Worm (Caenorhabditis elegans) whole organism, young adult: Measurements from ENCODE around the gene hsp-3.
A peak's percentile ranks its signal among the peaks of the same experiment; 100 is the strongest.

Experiments
- D2030.7 ChIP-seq: fragments of 200-800 bp; sonication (Bioruptor generic); IDR thresholded peaks from 2 replicates; pipeline ENCODE4 v1.3.6; 2022; ENCODE audit warnings: missing genetic modification reagents, missing genetic modification characterization, missing compliant biosample characterization
- F33H1.4 ChIP-seq: fragments of 200-800 bp; sonication (Bioruptor generic); IDR thresholded peaks from 2 replicates; pipeline ENCODE4 v1.3.6; 2022; ENCODE audit warnings: missing genetic modification reagents, missing genetic modification characterization, missing compliant biosample characterization
- F55B11.4 ChIP-seq: sonication (generic microtip); optimal IDR thresholded peaks from 2 replicates; lab custom pipeline; 2016; ENCODE audit warnings: missing compliant biosample characterization, missing genetic modification characterization, borderline replicate concordance; ENCODE audit not compliant: insufficient read depth
- F57A8.1 ChIP-seq: fragments of 200-800 bp; sonication (Bioruptor generic); optimal IDR thresholded peaks from 2 replicates; lab custom pipeline; 2018; ENCODE audit warnings: mild to moderate bottlenecking, missing genetic modification characterization, moderate library complexity, missing compliant biosample characterization
- K11D2.4 ChIP-seq: fragments of 200-800 bp; sonication (Bioruptor generic); IDR thresholded peaks from 2 replicates; pipeline ENCODE4 v1.3.6; 2022; ENCODE audit warnings: missing genetic modification reagents, missing genetic modification characterization, missing compliant biosample characterization
- K12H6.12 ChIP-seq: fragments of 200-800 bp; sonication (Bioruptor generic); optimal IDR thresholded peaks from 2 replicates; lab custom pipeline; 2018; ENCODE audit warnings: mild to moderate bottlenecking, missing genetic modification characterization, missing compliant biosample characterization
- Y53G8AR.9 ChIP-seq: fragments of 200-800 bp; sonication (Bioruptor generic); conservative IDR thresholded peaks from 2 replicates; pipeline ENCODE4 v1.3.6; 2022; ENCODE audit warnings: missing genetic modification reagents, missing genetic modification characterization, missing compliant biosample characterization
- Y56A3A.18 ChIP-seq: fragments of 200-800 bp; sonication (Bioruptor generic); IDR thresholded peaks from 2 replicates; pipeline ENCODE4 v1.3.6; 2022; ENCODE audit warnings: missing genetic modification reagents, missing genetic modification characterization, missing compliant biosample characterization
- Y67H2A.10 ChIP-seq: fragments of 200-800 bp; sonication (Bioruptor generic); conservative IDR thresholded peaks from 2 replicates; pipeline ENCODE4 v1.3.6; 2022; ENCODE audit warnings: missing genetic modification reagents, missing genetic modification characterization, missing compliant biosample characterization
- Y95B8A.8 ChIP-seq: fragments of 200-800 bp; sonication (Bioruptor generic); IDR thresholded peaks from 2 replicates; pipeline ENCODE4 v1.3.6; 2022; ENCODE audit warnings: missing genetic modification reagents, missing genetic modification characterization, missing compliant biosample characterization
- akir-1 ChIP-seq: fragments of 200-800 bp; sonication (Bioruptor generic); optimal IDR thresholded peaks from 2 replicates; lab custom pipeline; 2018; ENCODE audit warnings: mild to moderate bottlenecking, missing genetic modification characterization, moderate library complexity, missing compliant biosample characterization
- aptf-2 ChIP-seq: fragments of 200-800 bp; sonication (Bioruptor generic); conservative IDR thresholded peaks from 2 replicates; pipeline ENCODE4 v1.3.6; 2022; ENCODE audit warnings: missing genetic modification reagents, missing genetic modification characterization, missing compliant biosample characterization
- atf-7 ChIP-seq: sonication (generic microtip); optimal IDR thresholded peaks from 2 replicates; lab custom pipeline; 2017; ENCODE audit warnings: mild to moderate bottlenecking, missing genetic modification characterization, missing compliant biosample characterization
- cebp-1 ChIP-seq, 2 experiments: fragments of 200-800 bp in 1 of 2; sonication (Bioruptor generic) in 1 of 2; sonication (generic microtip) in 1 of 2; IDR thresholded peaks in 1 of 2; optimal IDR thresholded peaks in 1 of 2; 2 replicates each; pipeline versions ENCODE4 v1.3.6 to Lab custom; 2017 to 2022; ENCODE audit warnings: missing compliant biosample characterization in 2 of 2, missing genetic modification characterization in 2 of 2, mild to moderate bottlenecking in 1 of 2, missing genetic modification reagents in 1 of 2, moderate library complexity in 1 of 2
- ceh-58 ChIP-seq: fragments of 200-800 bp; sonication (Bioruptor generic); IDR thresholded peaks from 2 replicates; pipeline ENCODE4 v1.3.6; 2022; ENCODE audit warnings: missing genetic modification characterization, missing compliant biosample characterization
- chd-7 ChIP-seq: sonication (generic microtip); optimal IDR thresholded peaks from 2 replicates; lab custom pipeline; 2016; ENCODE audit warnings: mild to moderate bottlenecking, missing genetic modification characterization, moderate library complexity, missing compliant biosample characterization
- dox-1 ChIP-seq: fragments of 200-800 bp; sonication (Bioruptor generic); IDR thresholded peaks from 2 replicates; pipeline ENCODE4 v1.3.6; 2022; ENCODE audit warnings: missing genetic modification reagents, missing genetic modification characterization, missing compliant biosample characterization
- efl-1 ChIP-seq: fragments of 150-350 bp; optimal IDR thresholded peaks from 2 replicates; lab custom pipeline; 2014; ENCODE audit warnings: missing biosample characterization, missing genetic modification reagents, missing genetic modification characterization
- egrh-3 ChIP-seq: fragments of 200-800 bp; sonication (Bioruptor generic); IDR thresholded peaks from 2 replicates; pipeline ENCODE4 v1.3.6; 2022; ENCODE audit warnings: missing genetic modification reagents, missing genetic modification characterization, missing compliant biosample characterization
- ekl-4 ChIP-seq: fragments of 200-800 bp; sonication (Bioruptor generic); IDR thresholded peaks from 2 replicates; pipeline ENCODE4 v1.3.6; 2022; ENCODE audit warnings: missing genetic modification reagents, missing genetic modification characterization, missing compliant biosample characterization
- fkh-3 ChIP-seq: sonication (generic microtip); optimal IDR thresholded peaks from 2 replicates; lab custom pipeline; 2016; ENCODE audit warnings: mild to moderate bottlenecking, missing genetic modification characterization, missing compliant biosample characterization
- gei-17 ChIP-seq: fragments of 200-800 bp; sonication (Bioruptor generic); optimal IDR thresholded peaks from 2 replicates; lab custom pipeline; 2018; ENCODE audit warnings: mild to moderate bottlenecking, missing genetic modification characterization, missing compliant biosample characterization
- hlh-26 ChIP-seq: fragments of 200-800 bp; sonication (Bioruptor generic); conservative IDR thresholded peaks from 2 replicates; pipeline ENCODE4 v1.3.6; 2022; ENCODE audit warnings: missing genetic modification reagents, missing genetic modification characterization, missing compliant biosample characterization
- hmg-1.2 ChIP-seq: fragments of 200-800 bp; sonication (Bioruptor generic); IDR thresholded peaks from 2 replicates; pipeline ENCODE4 v1.3.6; 2022; ENCODE audit warnings: missing genetic modification reagents, missing genetic modification characterization, missing compliant biosample characterization
- hsf-1 ChIP-seq: fragments of 200-800 bp; sonication (Bioruptor generic); IDR thresholded peaks from 2 replicates; pipeline ENCODE4 v1.3.6; 2022; ENCODE audit warnings: missing genetic modification reagents, missing genetic modification characterization, missing compliant biosample characterization
- lag-1 ChIP-seq: fragments of 200-800 bp; sonication (Bioruptor generic); IDR thresholded peaks from 2 replicates; pipeline ENCODE4 v1.3.6; 2022; ENCODE audit warnings: missing genetic modification reagents, missing genetic modification characterization, missing compliant biosample characterization
- let-526 ChIP-seq: fragments of 200-800 bp; sonication (Bioruptor generic); IDR thresholded peaks from 2 replicates; pipeline ENCODE4 v1.3.6; 2022; ENCODE audit warnings: missing genetic modification reagents, missing genetic modification characterization, missing compliant biosample characterization
- lin-35 ChIP-seq, 3 experiments: fragments of 150-350 bp in 2 of 3; sonication (generic microtip) in 1 of 3; optimal IDR thresholded peaks; 2 replicates each; lab custom pipeline; 2014 to 2018; ENCODE audit warnings: missing biosample characterization in 3 of 3, missing genetic modification characterization in 3 of 3, missing genetic modification reagents in 3 of 3
- lin-40 ChIP-seq: sonication (generic microtip); optimal IDR thresholded peaks from 2 replicates; lab custom pipeline; 2016; ENCODE audit warnings: missing genetic modification characterization, mild to moderate bottlenecking, missing compliant biosample characterization, missing genotype, missing genetic modification reagents
- lin-54 ChIP-seq: fragments of 200-800 bp; sonication (Bioruptor generic); optimal IDR thresholded peaks from 2 replicates; lab custom pipeline; 2018; ENCODE audit warnings: mild to moderate bottlenecking, missing genetic modification characterization, missing compliant biosample characterization
- lir-1 ChIP-seq: fragments of 200-800 bp; sonication (Bioruptor generic); conservative IDR thresholded peaks from 2 replicates; pipeline ENCODE4 v1.3.6; 2022; ENCODE audit warnings: missing genetic modification reagents, missing genetic modification characterization, missing compliant biosample characterization
- madf-6 ChIP-seq: fragments of 200-800 bp; sonication (Bioruptor generic); IDR thresholded peaks from 2 replicates; pipeline ENCODE4 v1.3.6; 2022; ENCODE audit warnings: missing genetic modification reagents, missing genetic modification characterization, missing compliant biosample characterization
- madf-8 ChIP-seq: fragments of 200-800 bp; sonication (Bioruptor generic); conservative IDR thresholded peaks from 2 replicates; pipeline ENCODE4 v1.3.6; 2022; ENCODE audit warnings: missing genetic modification reagents, missing genetic modification characterization, missing compliant biosample characterization
- nfya-2 ChIP-seq: fragments of 200-800 bp; sonication (Bioruptor generic); IDR thresholded peaks from 2 replicates; pipeline ENCODE4 v1.3.6; 2022; ENCODE audit warnings: missing genetic modification reagents, missing genetic modification characterization, missing compliant biosample characterization
- nhr-80 ChIP-seq: sonication (generic microtip); optimal IDR thresholded peaks from 2 replicates; lab custom pipeline; 2016; ENCODE audit warnings: missing genetic modification characterization, missing compliant biosample characterization
- rcor-1 ChIP-seq: fragments of 200-800 bp; sonication (Bioruptor generic); IDR thresholded peaks from 2 replicates; pipeline ENCODE4 v1.3.6; 2022; ENCODE audit warnings: missing genetic modification reagents, missing genetic modification characterization, missing compliant biosample characterization
- rpc-1 ChIP-seq, 2 experiments: fragments of 150-350 bp in 1 of 2; sonication (generic microtip) in 1 of 2; optimal IDR thresholded peaks; 2 replicates each; lab custom pipeline; 2014 to 2018; ENCODE audit warnings: missing biosample characterization in 1 of 2, missing genetic modification characterization in 1 of 2, missing genetic modification reagents in 1 of 2, missing genotype in 1 of 2
- sea-2 ChIP-seq: fragments of 200-800 bp; sonication (Bioruptor generic); IDR thresholded peaks from 2 replicates; pipeline ENCODE4 v1.3.6; 2022; ENCODE audit warnings: missing genetic modification characterization, missing compliant biosample characterization
- snpc-1.3 ChIP-seq: sonication (generic microtip); optimal IDR thresholded peaks from 2 replicates; lab custom pipeline; 2017; ENCODE audit warnings: missing genetic modification characterization, mild to moderate bottlenecking, missing compliant biosample characterization, antibody characterized with exemption, moderate library complexity, missing genotype, missing genetic modification reagents; ENCODE audit not compliant: insufficient read depth
- snpc-3.4 ChIP-seq: sonication (generic microtip); optimal IDR thresholded peaks from 2 replicates; lab custom pipeline; 2017; ENCODE audit warnings: missing genetic modification characterization, mild to moderate bottlenecking, missing compliant biosample characterization, antibody characterized with exemption, moderate library complexity, missing genotype, missing genetic modification reagents
- sptf-2 ChIP-seq: fragments of 200-800 bp; sonication (Bioruptor generic); optimal IDR thresholded peaks from 2 replicates; lab custom pipeline; 2018; ENCODE audit warnings: mild to moderate bottlenecking, missing genetic modification characterization, missing compliant biosample characterization
- tbp1 ChIP-seq: fragments of 200-800 bp; sonication (Bioruptor generic); optimal IDR thresholded peaks from 2 replicates; lab custom pipeline; 2018; ENCODE audit warnings: mild to moderate bottlenecking, missing genetic modification characterization, missing compliant biosample characterization
- tbx-9 ChIP-seq: sonication (generic microtip); optimal IDR thresholded peaks from 2 replicates; lab custom pipeline; 2016; ENCODE audit warnings: borderline replicate concordance, missing genetic modification characterization, inconsistent platforms, missing compliant biosample characterization
- unc-62 ChIP-seq: fragments of 150-350 bp; optimal IDR thresholded peaks from 2 replicates; lab custom pipeline; 2014; ENCODE audit warnings: missing biosample characterization, missing genetic modification reagents, missing genetic modification characterization
- ztf-25 ChIP-seq: fragments of 200-800 bp; sonication (Bioruptor generic); IDR thresholded peaks from 2 replicates; pipeline ENCODE4 v1.3.6; 2022; ENCODE audit warnings: missing genetic modification reagents, missing genetic modification characterization, missing compliant biosample characterization
- ztf-28 ChIP-seq: fragments of 200-800 bp; sonication (Bioruptor generic); IDR thresholded peaks from 2 replicates; pipeline ENCODE4 v1.3.6; 2022; ENCODE audit warnings: missing genetic modification reagents, missing genetic modification characterization, missing compliant biosample characterization
- ztf-6 ChIP-seq: fragments of 200-800 bp; sonication (Bioruptor generic); IDR thresholded peaks from 2 replicates; pipeline ENCODE4 v1.3.6; 2022; ENCODE audit warnings: missing genetic modification reagents, missing genetic modification characterization, missing compliant biosample characterization

hsp-3 gene

DNA sequence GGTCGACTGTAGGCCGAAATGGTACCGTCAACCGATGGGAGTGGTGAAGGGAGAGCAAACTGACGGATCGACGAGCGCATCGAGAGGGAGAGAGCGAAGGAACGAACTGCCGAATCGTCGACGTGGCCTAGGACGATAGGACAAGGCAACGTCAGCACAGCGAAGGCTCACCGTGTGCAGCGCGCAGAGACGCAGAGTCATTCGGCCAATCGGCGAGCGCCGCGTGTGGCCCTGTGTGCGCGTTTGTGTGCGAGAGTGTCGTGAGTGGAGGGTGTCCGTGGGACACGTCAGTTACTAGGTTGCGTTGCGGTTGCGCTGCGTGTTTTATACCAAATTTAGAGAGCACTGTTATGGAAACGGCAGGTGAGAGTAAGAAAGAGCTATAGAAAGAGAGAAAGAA lies at the start of gene hsp-3:
Gene hsp-3 (minus strand): TSS at position 158 of the 400 bp plus-strand sequence.
- TF ChIP-seq F55B11.4 (tag; lab: Kevin White, UChicago) (no peak), hsf-1 (no peak), lir-1 (GFP tag; lab: Robert Waterston, UW) (peak; percentile 95), Y95B8A.8 (GFP tag; lab: Robert Waterston, UW) (peak; percentile 85; the same call in 1 of the 2 replicates), cebp-1 (GFP tag; IDR thresholded peaks at IDR 0.05; lab: Robert Waterston, UW) (peak; percentile 84), cebp-1 (tag; optimal IDR thresholded peaks at IDR 0.05; lab: Kevin White, UChicago) (peak; percentile 93), F33H1.4 (peak; percentile 13; the same call in 1 of the 2 replicates), tbp1 (GFP tag; lab: Kevin White, UChicago) (peak; percentile 73), F57A8.1 (no peak), Y67H2A.10 (GFP tag; lab: Robert Waterston, UW) (peak; percentile 94), lin-54 (GFP tag; lab: Kevin White, UChicago) (peak; percentile 83), hlh-26 (GFP tag; lab: Robert Waterston, UW) (no peak), tbx-9 (tag; lab: Kevin White, UChicago) (no peak), snpc-3.4 (tag; lab: Kevin White, UChicago) (no peak), lin-40 (tag; lab: Kevin White, UChicago) (peak; percentile 96), nhr-80 (tag; lab: Kevin White, UChicago) (peak; percentile 100), efl-1 (GFP tag; lab: Kevin White, UChicago) (no peak), lin-35 (GFP tag; optimal IDR thresholded peaks at IDR 0.05; lab: Kevin White, UChicago) (peak in 1 of 3 experiments; percentile 86), unc-62 (peak; percentile 86), nfya-2 (GFP tag; lab: Robert Waterston, UW) (peak; percentile 99), snpc-1.3 (tag; lab: Kevin White, UChicago) (no peak), fkh-3 (tag; lab: Kevin White, UChicago) (peak; percentile 31), ekl-4 (GFP tag; lab: Robert Waterston, UW) (peak; percentile 95), K11D2.4 (GFP tag; lab: Robert Waterston, UW) (peak; percentile 93), D2030.7 (0 out of 2 replicates have a peak, but pooled peaks have one; percentile 31), atf-7 (peak; percentile 96), madf-6 (no peak), sea-2 (GFP tag; lab: Robert Waterston, UW) (peak; percentile 84; the same call in 1 of the 2 replicates), Y53G8AR.9 (GFP tag; lab: Robert Waterston, UW) (peak; percentile 94), egrh-3 (GFP tag; lab: Robert Waterston, UW) (peak; percentile 94), ztf-28 (GFP tag; lab: Robert Waterston, UW) (0 out of 2 replicates have a peak, but pooled peaks have one; percentile 62), lag-1 (GFP tag; lab: Robert Waterston, UW) (no peak), ztf-6 (GFP tag; lab: Robert Waterston, UW) (peak; percentile 85), K12H6.12 (tag; lab: Kevin White, UChicago) (peak; percentile 98), akir-1 (peak; percentile 73), chd-7 (tag; lab: Kevin White, UChicago) (peak; percentile 96), rcor-1 (GFP tag; lab: Robert Waterston, UW) (peak; percentile 86), hmg-1.2 (GFP tag; lab: Robert Waterston, UW) (peak; percentile 95), ceh-58 (no peak), dox-1 (GFP tag; lab: Robert Waterston, UW) (peak; percentile 98), gei-17 (GFP tag; lab: Kevin White, UChicago) (peak; percentile 85), let-526 (GFP tag; lab: Robert Waterston, UW) (peak; percentile 92), Y56A3A.18 (GFP tag; lab: Robert Waterston, UW) (peak; percentile 80), aptf-2 (GFP tag; lab: Robert Waterston, UW) (peak; percentile 35; the same call in 1 of the 2 replicates), rpc-1 (optimal IDR thresholded peaks at IDR 0.05; lab: Kevin White, UChicago) (no peak), rpc-1 (tag; optimal IDR thresholded peaks at IDR 0.05; lab: Kevin White, UChicago) (no peak), ztf-25 (GFP tag; lab: Robert Waterston, UW) (no peak), madf-8 (GFP tag; lab: Robert Waterston, UW) (no peak), sptf-2 (GFP tag; lab: Kevin White, UChicago) (peak; percentile 51)
